Worm (Caenorhabditis elegans) whole organism, midembryonic: Measurements from ENCODE around the gene dpf-2.

Experiments
- T22C8.4 ChIP-seq: fragments of 200-800 bp; sonication (Bioruptor generic); IDR thresholded peaks from 2 replicates; pipeline ENCODE4 v1.3.6; 2022; ENCODE audit warnings: missing genetic modification characterization, missing compliant biosample characterization
- cog-1 ChIP-seq: sonication (generic microtip); optimal IDR thresholded peaks from 2 replicates; lab custom pipeline; 2016; ENCODE audit warnings: missing genetic modification characterization, missing compliant biosample characterization
- flt-1 ChIP-seq: fragments of 200-800 bp; sonication (Bioruptor generic); IDR thresholded peaks from 2 replicates; pipeline ENCODE4 v1.3.6; 2022; ENCODE audit warnings: missing genetic modification characterization, missing compliant biosample characterization
- klf-2 ChIP-seq: fragments of 200-800 bp; sonication (Bioruptor generic); conservative IDR thresholded peaks from 2 replicates; pipeline ENCODE4 v1.3.6; 2022; ENCODE audit warnings: missing genetic modification reagents, missing genetic modification characterization, missing compliant biosample characterization
- med-1 ChIP-seq: sonication (generic microtip); optimal IDR thresholded peaks from 2 replicates; lab custom pipeline; 2017; ENCODE audit warnings: missing genetic modification characterization, mild to moderate bottlenecking, missing compliant biosample characterization, antibody characterized with exemption, missing genetic modification reagents; ENCODE audit not compliant: insufficient read depth
- ref-1 ChIP-seq: fragments of 200-800 bp; sonication (Bioruptor generic); conservative IDR thresholded peaks from 2 replicates; pipeline ENCODE4 v1.3.6; 2022; ENCODE audit warnings: missing genetic modification reagents, missing genetic modification characterization, missing compliant biosample characterization
- tab-1 ChIP-seq: fragments of 200-800 bp; sonication (Bioruptor generic); IDR thresholded peaks from 2 replicates; pipeline ENCODE4 v1.3.6; 2022; ENCODE audit warnings: missing genetic modification characterization, missing compliant biosample characterization
- ztf-23 ChIP-seq: fragments of 200-800 bp; sonication (Bioruptor generic); IDR thresholded peaks from 2 replicates; pipeline ENCODE4 v1.3.6; 2022; ENCODE audit warnings: missing genetic modification reagents, missing genetic modification characterization, missing compliant biosample characterization
- ztf-29 ChIP-seq: fragments of 200-800 bp; sonication (Bioruptor generic); IDR thresholded peaks from 2 replicates; pipeline ENCODE4 v1.3.6; 2022; ENCODE audit warnings: missing genetic modification reagents, missing genetic modification characterization, missing compliant biosample characterization

dpf-2 gene

DNA sequence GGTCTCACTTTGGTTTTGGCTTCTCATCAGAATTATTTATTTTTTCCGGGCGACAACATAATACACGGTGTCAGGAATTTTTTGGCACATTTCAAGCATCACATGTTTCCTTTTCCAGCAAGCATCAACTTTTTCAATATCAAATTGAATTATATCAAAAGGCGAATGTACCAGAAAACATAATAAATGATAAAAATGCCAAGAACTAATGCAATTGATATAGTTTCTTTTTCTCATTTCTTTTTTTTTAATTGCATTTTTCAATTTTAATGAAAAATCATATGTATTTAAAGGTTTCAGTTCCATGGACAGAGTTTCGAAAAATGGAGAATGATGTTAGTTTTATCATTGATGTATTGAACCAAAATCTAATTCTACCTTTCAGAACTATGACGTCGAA, at the start of gene dpf-2:
Gene dpf-2, plus strand, starts transcription at position 301 of the 400 bp plus-strand sequence.
- TF ChIP-seq flt-1 (GFP tag; lab: Robert Waterston, UW) (no peak), ztf-29 (GFP tag; lab: Robert Waterston, UW) (no peak), ref-1 (GFP tag; lab: Robert Waterston, UW) (no peak), T22C8.4 (GFP tag; lab: Robert Waterston, UW) (no peak), med-1 (no peak), tab-1 (GFP tag; lab: Robert Waterston, UW) (no peak), ztf-23 (no peak), cog-1 (tag; lab: Kevin White, UChicago) (no peak), klf-2 (GFP tag; lab: Robert Waterston, UW) (no peak)

DNA sequence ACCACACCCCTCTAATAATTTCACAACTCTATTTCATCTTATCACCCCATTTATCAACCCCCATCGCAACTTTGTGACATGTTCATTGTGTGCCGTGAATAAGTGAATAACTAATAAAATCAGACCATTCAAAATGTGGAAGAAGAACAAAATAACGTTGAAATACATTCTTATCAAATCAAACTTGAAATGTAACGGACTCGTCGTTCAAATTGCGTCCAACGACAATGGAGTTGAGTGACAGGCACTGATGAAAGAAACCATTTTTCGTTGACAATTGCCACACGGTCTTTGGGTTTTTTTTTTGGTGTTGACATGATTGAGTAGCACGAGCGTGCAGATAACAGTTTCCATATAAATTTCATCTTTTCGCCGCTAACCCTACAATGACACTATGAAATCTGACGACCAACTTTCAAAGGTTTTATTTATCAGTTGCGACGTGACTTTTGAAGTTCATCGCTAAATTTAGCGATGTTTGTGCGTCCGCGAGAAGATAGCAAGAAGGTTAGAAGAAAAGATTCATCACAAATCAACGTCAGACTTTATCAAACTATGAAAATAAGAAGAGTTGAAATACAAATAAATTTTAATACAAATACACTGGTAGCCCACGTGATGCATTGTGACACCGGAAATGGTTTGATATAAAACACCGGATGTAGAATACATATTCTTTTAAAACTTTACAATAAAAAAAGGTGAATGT, 48.0 kb upstream of the dpf-2 start:
- TF ChIP-seq ref-1 (GFP tag; lab: Robert Waterston, UW) (no peak), ztf-23 (no peak), cog-1 (tag; lab: Kevin White, UChicago) (no peak), T22C8.4 (GFP tag; lab: Robert Waterston, UW) (no peak), flt-1 (GFP tag; lab: Robert Waterston, UW) (no peak), klf-2 (GFP tag; lab: Robert Waterston, UW) (no peak), tab-1 (GFP tag; lab: Robert Waterston, UW) (no peak), ztf-29 (GFP tag; lab: Robert Waterston, UW) (no peak), med-1 (no peak)

DNA sequence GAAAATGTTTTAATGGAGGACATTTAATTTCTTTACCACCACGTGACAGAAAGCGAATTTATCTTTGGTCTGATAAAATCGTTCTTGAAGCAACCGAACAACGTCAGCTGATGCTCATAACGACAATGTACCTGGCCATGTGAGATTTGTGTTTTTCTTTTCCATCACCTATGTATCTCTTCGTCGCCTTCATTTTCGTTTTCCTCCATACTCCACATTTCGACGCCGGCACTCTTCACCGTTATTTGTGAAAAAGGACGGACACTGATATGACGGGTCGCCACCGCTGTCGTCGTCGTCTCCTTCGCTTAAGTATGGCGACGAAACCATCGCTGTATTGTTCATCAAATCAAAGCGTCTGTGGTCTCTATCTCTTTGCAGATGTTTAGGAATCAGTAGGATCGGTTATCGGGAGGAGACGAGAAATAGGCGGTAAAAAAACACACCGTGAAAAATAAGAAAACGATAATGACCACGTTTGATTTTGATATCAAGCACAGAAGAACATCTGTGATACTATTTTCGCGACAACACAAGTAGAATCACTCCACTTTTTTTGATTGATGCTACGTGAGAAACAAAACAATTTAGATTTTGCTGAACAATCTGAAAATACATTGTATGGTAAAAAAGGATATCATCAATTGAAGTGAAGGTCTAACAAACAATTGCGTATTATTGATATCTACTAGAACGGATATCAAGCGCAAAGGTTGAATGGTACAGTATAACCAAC, 44.6 kb upstream of the dpf-2 start:
- TF ChIP-seq klf-2 (GFP tag; lab: Robert Waterston, UW) (no peak), ztf-23 (no peak), med-1 (no peak), ztf-29 (GFP tag; lab: Robert Waterston, UW) (no peak), flt-1 (GFP tag; lab: Robert Waterston, UW) (no peak), cog-1 (tag; lab: Kevin White, UChicago) (no peak), tab-1 (GFP tag; lab: Robert Waterston, UW) (no peak), ref-1 (GFP tag; lab: Robert Waterston, UW) (no peak), T22C8.4 (GFP tag; lab: Robert Waterston, UW) (no peak)

DNA sequence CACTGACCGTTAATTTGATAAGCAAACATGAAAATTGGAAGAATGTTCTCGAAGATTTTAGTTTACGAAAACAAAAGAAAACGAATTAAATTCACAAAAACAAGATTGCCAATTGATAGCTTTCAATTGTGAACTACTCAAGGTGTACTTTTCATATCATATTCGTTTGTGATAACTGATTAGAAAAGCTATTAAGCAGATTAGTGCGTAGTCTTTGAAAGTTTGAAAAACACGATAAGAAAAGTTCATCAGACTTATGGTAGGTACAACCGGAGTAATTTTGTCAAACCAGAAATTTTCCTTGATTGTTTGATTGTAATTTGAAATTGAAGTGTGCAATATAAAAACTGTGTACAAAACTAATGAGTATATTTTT, 44.1 kb upstream of the dpf-2 start:
- no peak for TF ChIP-seq ztf-29 (GFP tag; lab: Robert Waterston, UW)
- TF ChIP-seq ref-1 (GFP tag; lab: Robert Waterston, UW): no peak
- TF ChIP-seq ztf-23: no peak
- TF ChIP-seq flt-1 (GFP tag; lab: Robert Waterston, UW): no peak
- no peak for TF ChIP-seq tab-1 (GFP tag; lab: Robert Waterston, UW)
- no peak for TF ChIP-seq med-1
- no peak for TF ChIP-seq klf-2 (GFP tag; lab: Robert Waterston, UW)

DNA sequence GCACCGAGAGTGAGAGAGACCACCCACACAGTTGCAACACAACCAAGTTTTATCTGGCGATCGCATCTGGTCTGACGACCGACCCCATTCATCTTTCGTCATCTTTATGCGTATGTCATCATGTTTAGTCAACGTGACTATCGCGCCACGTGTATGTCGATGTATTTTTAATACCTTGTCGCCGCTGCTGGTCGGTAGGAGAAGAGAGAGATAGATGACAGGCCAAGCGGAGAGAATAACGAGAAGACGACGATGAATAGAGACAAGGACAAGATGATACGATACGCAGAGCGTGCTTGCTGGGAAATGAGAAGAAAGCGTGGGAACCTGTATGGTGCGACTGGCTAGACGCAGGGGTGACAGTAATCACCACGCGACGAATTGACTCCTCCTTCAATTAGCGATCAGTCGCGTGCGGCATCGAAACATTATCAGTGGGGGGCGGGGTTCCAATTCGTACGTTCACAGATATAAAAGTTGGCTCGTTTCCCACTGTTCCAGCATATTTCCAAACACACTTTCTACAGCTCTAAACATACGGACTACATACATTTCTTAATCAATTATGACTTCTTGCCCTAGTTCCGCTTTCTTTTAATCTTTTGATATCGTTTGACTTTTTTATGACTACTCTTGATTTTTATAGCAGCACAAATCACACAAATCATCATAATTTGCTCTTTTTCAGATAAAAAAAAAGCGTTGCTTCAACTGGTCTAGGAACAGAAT, 41.1 kb upstream of the dpf-2 start, which contains the start of gene tatn-1:
Gene tatn-1, plus strand, starts transcription at position 689 of the 729 bp plus-strand sequence.
- TF ChIP-seq flt-1 (GFP tag; lab: Robert Waterston, UW) (no peak), klf-2 (GFP tag; lab: Robert Waterston, UW) (no peak), T22C8.4 (GFP tag; lab: Robert Waterston, UW) (no peak), ztf-29 (GFP tag; lab: Robert Waterston, UW) (no peak), med-1 (no peak), cog-1 (tag; lab: Kevin White, UChicago) (peak; percentile 65), ref-1 (GFP tag; lab: Robert Waterston, UW) (no peak)

DNA sequence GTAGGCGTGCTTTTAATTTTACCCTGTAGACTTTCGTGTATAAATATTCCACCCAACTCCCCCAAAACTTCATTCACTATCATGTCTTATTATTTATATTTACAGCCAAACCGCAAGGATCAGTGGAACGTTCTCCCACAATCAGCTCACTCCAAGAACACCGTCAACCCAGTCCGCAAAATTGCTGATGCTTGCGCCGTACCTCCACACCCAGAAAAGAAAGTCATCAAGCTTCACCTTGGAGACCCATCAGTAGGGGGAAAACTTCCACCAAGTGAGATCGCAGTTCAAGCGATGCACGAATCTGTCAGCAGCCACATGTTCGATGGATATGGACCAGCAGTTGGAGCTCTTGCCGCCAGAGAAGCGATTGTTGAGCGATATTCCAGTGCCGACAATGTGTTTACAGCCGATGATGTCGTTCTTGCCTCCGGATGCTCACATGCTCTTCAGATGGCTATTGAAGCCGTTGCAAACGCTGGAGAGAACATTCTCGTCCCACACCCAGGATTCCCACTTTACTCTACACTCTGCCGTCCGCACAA, 40.4 kb upstream of the dpf-2 start:
- TF ChIP-seq ztf-23 (no peak), flt-1 (GFP tag; lab: Robert Waterston, UW) (no peak), klf-2 (GFP tag; lab: Robert Waterston, UW) (no peak), tab-1 (GFP tag; lab: Robert Waterston, UW) (no peak), cog-1 (tag; lab: Kevin White, UChicago) (no peak), T22C8.4 (GFP tag; lab: Robert Waterston, UW) (no peak), ztf-29 (GFP tag; lab: Robert Waterston, UW) (no peak), med-1 (no peak), ref-1 (GFP tag; lab: Robert Waterston, UW) (no peak)

DNA sequence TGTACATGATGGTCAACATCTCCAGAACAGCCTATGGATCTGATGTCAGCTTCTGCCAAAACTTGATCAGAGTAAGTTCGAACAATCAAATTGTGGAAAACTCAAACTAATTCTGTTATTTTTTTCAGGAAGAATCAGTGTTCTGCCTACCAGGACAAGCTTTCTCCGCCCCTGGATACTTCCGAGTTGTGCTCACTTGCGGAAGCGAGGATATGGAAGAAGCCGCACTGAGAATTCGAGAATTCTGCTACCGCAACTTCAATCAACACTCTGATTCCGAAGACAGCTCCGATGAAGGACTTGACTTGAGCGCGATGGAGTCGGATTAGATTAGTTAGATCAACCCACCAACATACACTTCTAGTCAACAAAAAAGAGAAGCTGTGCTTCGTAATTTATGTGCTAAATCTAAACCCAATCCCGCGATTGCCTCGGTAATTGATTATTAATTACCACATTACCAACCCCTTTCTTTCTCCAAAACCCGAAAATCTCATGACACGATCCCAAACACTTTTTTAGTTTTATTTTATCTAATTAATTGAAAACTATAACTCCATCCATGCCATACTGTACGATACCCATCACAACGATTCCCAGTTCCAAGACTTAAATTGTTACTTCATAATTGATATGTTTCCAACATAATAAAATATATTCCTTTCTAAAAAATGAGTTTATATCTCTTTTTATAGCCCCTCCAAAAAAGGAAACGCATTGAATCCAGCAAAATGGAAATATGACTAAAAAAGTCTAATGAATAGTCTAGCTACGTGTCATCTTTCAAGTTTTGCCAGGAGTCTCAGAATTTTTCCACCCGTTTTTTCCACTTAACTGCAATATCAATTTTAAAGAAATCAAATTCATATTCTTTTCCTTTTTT, 39.1 kb upstream of the dpf-2 start:
- no peak for TF ChIP-seq ztf-23
- no peak for TF ChIP-seq ref-1 (GFP tag; lab: Robert Waterston, UW)
- no peak for TF ChIP-seq tab-1 (GFP tag; lab: Robert Waterston, UW)
- TF ChIP-seq cog-1 (tag; lab: Kevin White, UChicago): no peak
- TF ChIP-seq ztf-29 (GFP tag; lab: Robert Waterston, UW): no peak
- no peak for TF ChIP-seq T22C8.4 (GFP tag; lab: Robert Waterston, UW)
- no peak for TF ChIP-seq klf-2 (GFP tag; lab: Robert Waterston, UW)
- no peak for TF ChIP-seq med-1
- no peak for TF ChIP-seq flt-1 (GFP tag; lab: Robert Waterston, UW)
